Worm (Caenorhabditis elegans): Measurements from ENCODE around the gene C46A5.1.

The C46A5.1 gene

DNA sequence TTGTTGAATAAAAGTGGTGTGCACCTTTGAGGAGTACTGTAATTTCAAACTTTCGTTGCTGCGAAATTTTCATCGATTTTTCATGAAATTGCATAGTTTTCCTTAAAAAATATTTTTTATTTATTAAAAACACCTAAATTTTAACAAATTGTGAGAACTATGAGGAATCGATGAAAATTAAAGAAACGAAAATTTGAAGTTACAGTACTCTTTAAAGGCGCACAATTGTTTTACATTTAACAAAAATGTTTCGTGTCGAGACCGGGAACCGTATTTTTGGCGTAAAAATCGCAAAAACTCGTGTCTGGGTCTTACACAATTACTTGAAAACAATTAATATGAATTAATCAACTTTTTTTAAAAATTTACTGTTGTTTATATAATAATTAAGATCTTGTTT is 6.4 kb downstream of the C46A5.1 start, which contains the start of gene rdl-1:
Gene rdl-1 (minus strand): TSS at position 101 of the 400 bp plus-strand sequence.
- TF ChIP-seq zfp-3 (GFP tag; conservative IDR thresholded peaks at IDR 0.05) (no peak), nhr-42 (GFP tag; IDR thresholded peaks at IDR 0.05) (no peak), cey-2 (tag; optimal IDR thresholded peaks at IDR 0.05; ENCODE audit: borderline replicate concordance, insufficient read depth) (no peak), egl-27 (tag; optimal IDR thresholded peaks at IDR 0.05) (no peak), lir-3 (tag; optimal IDR thresholded peaks at IDR 0.05) (no peak), ztf-11 (tag; optimal IDR thresholded peaks at IDR 0.05) (no peak), hlh-11 (tag; optimal IDR thresholded peaks at IDR 0.05) (no peak), F37D6.2 (tag; optimal IDR thresholded peaks at IDR 0.05) (no peak), hif-1 (tag; optimal IDR thresholded peaks at IDR 0.05) (no peak), saeg-2 (GFP tag; IDR thresholded peaks at IDR 0.05) (no peak), vab-7 (GFP tag; IDR thresholded peaks at IDR 0.05) (no peak), unc-62 (GFP tag; optimal IDR thresholded peaks at IDR 0.05 in 1 of 2) (no peak), unc-62 (tag; optimal IDR thresholded peaks at IDR 0.05) (no peak), snpc-1.2 (GFP tag; IDR thresholded peaks at IDR 0.05) (no peak), F44E2.7 (GFP tag; IDR thresholded peaks at IDR 0.05) (no peak), rbr-2 (tag; optimal IDR thresholded peaks at IDR 0.05) (no peak), fkh-10 (GFP tag; optimal IDR thresholded peaks at IDR 0.05) (no peak), ceh-32 (tag; optimal IDR thresholded peaks at IDR 0.05; ENCODE audit: poor library complexity) (no peak)

DNA sequence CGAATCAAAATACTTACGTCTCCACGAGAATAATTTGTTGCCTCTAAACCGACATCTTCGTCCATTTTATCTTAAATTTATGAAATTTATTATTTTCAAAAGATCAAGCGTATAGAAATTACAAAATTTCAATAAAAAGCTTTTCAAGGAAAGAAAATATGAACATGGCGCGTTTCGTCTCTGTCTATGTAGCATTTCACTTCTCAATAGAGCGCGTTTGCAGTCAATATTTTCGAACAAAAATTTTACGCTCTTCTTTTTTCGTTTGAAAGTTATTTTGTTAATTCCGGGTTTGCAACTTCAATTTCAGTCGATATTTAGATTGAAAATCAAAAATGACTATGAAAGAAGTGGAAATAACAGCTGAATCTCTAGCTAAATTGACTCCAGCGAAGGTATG is 10.5 kb downstream of the C46A5.1 start, which contains the start of the genes hcf-1 and swd-2.2:
Gene hcf-1 (minus strand): TSS at position 70 of the 400 bp plus-strand sequence.
Gene swd-2.2 (plus strand): TSS at position 206 of the 400 bp plus-strand sequence.
- TF ChIP-seq mdl-1 (tag; optimal IDR thresholded peaks at IDR 0.05), result no peak
- no peak for TF ChIP-seq ceh-82 (tag; optimal IDR thresholded peaks at IDR 0.05)
- TF ChIP-seq ama-1 (optimal IDR thresholded peaks at IDR 0.05), result no peak
- TF ChIP-seq skn-1 (tag; optimal IDR thresholded peaks at IDR 0.05), result no peak
- no peak for TF ChIP-seq nhr-10 (tag; optimal IDR thresholded peaks at IDR 0.05)
- no peak for TF ChIP-seq F26F4.8 (GFP tag; conservative IDR thresholded peaks at IDR 0.05)
- TF ChIP-seq nhr-25 (tag; optimal IDR thresholded peaks at IDR 0.05; ENCODE audit: borderline replicate concordance, insufficient read depth), result no peak
- TF ChIP-seq mes-2 (tag; optimal IDR thresholded peaks at IDR 0.05; ENCODE audit: poor library complexity, severe bottlenecking), result peak; percentile 43
- TF ChIP-seq nhr-28 (tag; optimal IDR thresholded peaks at IDR 0.05), result peak; percentile 22
- no peak for TF ChIP-seq F10B5.3 (tag; optimal IDR thresholded peaks at IDR 0.05)
- no peak for TF ChIP-seq dve-1 (tag; optimal IDR thresholded peaks at IDR 0.05; ENCODE audit: insufficient read depth)
- TF ChIP-seq fos-1 (tag; optimal IDR thresholded peaks at IDR 0.05), result no peak
- no peak for TF ChIP-seq zag-1 (tag; optimal IDR thresholded peaks at IDR 0.05)
- TF ChIP-seq nhr-77 (tag; optimal IDR thresholded peaks at IDR 0.05), result peak; percentile 8
- no peak for TF ChIP-seq lir-3 (tag; optimal IDR thresholded peaks at IDR 0.05)
- TF ChIP-seq T20F7.1 (GFP tag; optimal IDR thresholded peaks at IDR 0.05), result peak; percentile 47
- peak; percentile 50 for TF ChIP-seq aha-1 (tag)
- no peak for TF ChIP-seq hlh-11 (tag; optimal IDR thresholded peaks at IDR 0.05)
- TF ChIP-seq ces-1 (GFP tag; optimal IDR thresholded peaks at IDR 0.05), result no peak
- no peak for TF ChIP-seq nhr-11 (tag; optimal IDR thresholded peaks at IDR 0.05)
- TF ChIP-seq egl-27 (tag; optimal IDR thresholded peaks at IDR 0.05), result no peak
- TF ChIP-seq lin-38 (GFP tag; IDR thresholded peaks at IDR 0.05), result peak; percentile 93
- no peak for TF ChIP-seq lin-15B (tag; optimal IDR thresholded peaks at IDR 0.05)
- TF ChIP-seq lsy-2 (tag; optimal IDR thresholded peaks at IDR 0.05), result peak in 1 of 2 experiments; percentile 63
- TF ChIP-seq lin-39 (tag; optimal IDR thresholded peaks at IDR 0.05), result no peak
- peak; percentile 58 for TF ChIP-seq dpl-1 (GFP tag; optimal IDR thresholded peaks at IDR 0.05)
- no peak for TF ChIP-seq hlh-30 (tag; optimal IDR thresholded peaks at IDR 0.05; ENCODE audit: insufficient read depth)
- TF ChIP-seq ztf-11 (tag; optimal IDR thresholded peaks at IDR 0.05), result no peak
- no peak for TF ChIP-seq D1046.2 (GFP tag; IDR thresholded peaks at IDR 0.05)
- TF ChIP-seq arid-1 (GFP tag; conservative IDR thresholded peaks at IDR 0.05), result no peak
